Worm (Caenorhabditis elegans) whole organism, dauer: ENCODE measurements around the gene div-1.
"Not testable (repeated sequence)": the region's sequence is repeated elsewhere in the genome, so short reads cannot be mapped to it uniquely, and the experiment has no call there.

Source experiments
- unc-62 ChIP-seq: sonication (generic microtip); optimal IDR thresholded peaks from 2 replicates; lab custom pipeline; 2017; ENCODE audit warnings: missing biosample characterization, missing genetic modification reagents, missing genetic modification characterization

div-1 gene

ce11 chrIII:10248441-10249137 is at the start of gene div-1, which contains the start of gene cor-1:
Gene div-1 (minus strand): TSS chrIII:10248559.
Gene cor-1 (plus strand): TSS chrIII:10249111.
- no peak for TF ChIP-seq unc-62

ce11 chrIII:10296904-10297303 is 48.5 kb upstream of the div-1 start:
- no peak for TF ChIP-seq unc-62

DNA sequence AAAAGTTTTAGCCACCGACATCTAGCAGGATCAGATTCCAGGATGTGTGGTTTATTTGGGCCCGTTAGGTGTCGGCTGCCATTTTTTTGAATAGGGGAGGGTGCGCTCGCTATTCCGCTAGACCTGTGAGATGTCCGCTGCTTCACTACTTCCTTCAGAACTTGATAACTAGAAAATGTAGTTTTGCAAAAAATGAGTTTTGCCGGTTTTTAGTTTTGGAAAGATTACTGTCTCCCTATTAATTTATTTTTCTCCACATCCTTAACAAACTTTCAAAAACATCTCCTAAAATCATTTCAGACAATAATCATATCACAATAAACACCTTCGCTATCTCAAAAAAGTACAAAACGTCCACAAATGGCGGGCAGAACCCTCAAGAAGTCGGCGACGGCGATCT is 46.5 kb upstream of the div-1 start, which contains the start of gene vglu-2:
TSS of gene vglu-2 (plus strand) at position 301 of the 400 bp plus-strand sequence.
- no peak for TF ChIP-seq unc-62

DNA sequence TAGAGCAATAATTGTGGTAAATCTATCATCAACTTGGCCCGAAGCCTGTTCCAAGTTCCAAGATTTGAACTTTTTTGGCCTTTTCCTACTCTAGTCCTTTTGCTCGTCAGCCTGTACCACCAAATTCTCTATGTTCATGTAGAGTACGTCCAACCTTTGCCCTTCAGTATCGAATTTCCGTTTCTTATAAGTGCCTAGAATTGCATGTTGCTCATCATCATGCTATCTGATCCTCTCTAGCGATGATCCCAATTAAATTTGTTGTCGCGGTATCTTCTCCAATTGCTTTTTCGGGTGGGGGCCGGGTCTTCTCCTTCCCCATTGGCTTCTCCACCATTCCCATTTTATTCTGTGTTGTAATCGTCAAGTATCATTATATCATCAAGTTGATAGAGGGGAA is 45.6 kb upstream of the div-1 start:
- no peak for TF ChIP-seq unc-62

DNA sequence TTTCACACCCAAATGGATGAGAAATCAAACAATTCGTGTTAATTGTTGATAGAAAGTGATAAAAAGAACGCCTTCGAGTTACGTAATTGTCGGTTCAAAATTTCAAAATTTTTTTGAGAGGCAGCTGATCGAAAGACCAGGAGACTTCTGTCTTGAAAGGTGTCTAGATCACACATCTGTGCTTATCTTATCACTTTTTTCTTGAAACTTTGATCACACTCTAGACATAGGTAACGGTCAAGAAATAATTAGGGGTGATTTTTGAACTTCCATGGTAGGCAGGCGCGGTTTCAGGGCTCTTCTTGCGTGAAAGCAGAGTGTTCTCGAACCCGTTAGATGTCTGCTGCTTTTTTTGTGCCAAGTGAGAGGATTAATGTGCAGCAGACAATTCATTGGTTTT is 45.0 kb upstream of the div-1 start:
- TF ChIP-seq unc-62: no peak

ce11 chrIII:10290541-10290940 is 42.2 kb upstream of the div-1 start:
- no peak for TF ChIP-seq unc-62

ce11 chrIII:10289790-10290189 is 41.4 kb upstream of the div-1 start:
- no peak for TF ChIP-seq unc-62

DNA sequence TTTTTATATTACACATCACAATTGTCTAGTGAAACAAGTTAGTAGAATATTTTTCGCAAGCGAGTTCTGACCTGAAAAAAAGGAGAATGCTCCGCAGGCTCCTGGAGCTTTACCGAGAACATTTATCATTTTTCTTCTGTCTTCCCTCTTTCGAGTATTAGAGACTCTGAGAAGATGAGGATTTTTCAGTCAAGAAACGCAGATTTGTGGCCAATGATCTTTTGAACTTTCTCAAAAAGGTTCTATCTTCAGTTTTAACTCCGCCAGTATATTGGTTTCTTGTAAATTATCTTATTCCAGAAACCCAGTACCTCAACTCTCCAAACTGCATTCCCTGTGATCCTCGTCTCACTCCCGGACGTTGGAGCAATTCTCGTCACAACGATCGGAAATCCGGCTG is 37.3 kb upstream of the div-1 start, which contains the start of gene K10G9.2:
TSS of gene K10G9.2 (plus strand) at position 301 of the 400 bp plus-strand sequence.
- no peak for TF ChIP-seq unc-62

DNA sequence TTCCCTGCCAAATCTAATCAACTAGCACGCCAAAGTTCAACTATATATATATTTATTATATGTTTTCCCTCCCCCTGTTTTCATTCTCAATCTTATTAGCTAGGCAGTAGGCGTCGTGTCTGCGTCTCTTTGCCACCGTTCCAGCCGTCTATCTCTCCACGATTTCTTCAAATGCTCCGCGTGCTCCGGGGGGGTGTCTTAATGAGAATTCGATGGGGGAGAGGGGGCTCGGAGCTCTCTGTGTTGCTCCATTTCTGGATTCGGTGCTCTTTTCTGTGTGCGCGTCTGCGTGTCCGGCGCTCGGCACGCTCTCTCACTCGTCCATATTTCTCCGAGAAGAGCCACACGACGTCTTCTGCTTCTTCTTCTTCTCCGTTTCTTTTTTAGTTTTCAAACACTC is 35.9 kb upstream of the div-1 start:
- TF ChIP-seq unc-62: no peak

- no peak for TF ChIP-seq unc-62
Observed at ce11 chrIII:10278826-10279225, 30.5 kb upstream of the div-1 start, which contains the start of gene pad-2. Gene pad-2 (plus strand): TSS chrIII:10279126.

DNA sequence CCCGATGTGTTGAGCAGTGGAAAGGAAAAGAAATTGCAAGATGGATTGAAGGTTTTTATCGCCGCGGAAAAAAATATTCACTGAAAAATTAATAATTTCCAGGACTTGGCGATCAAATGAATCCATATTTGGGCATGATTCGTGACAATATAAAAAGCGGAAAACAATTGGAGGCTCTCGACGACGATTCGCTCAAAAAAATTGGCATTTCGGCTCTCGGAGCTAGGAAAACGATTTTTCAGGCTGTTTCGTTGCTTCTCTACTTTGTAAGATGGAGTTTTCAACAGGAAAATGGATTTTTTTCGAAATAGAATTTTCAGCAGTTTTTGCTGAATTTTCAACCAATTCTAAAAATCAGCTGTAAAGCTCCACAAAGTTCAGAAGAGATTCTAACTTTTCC is 23.4 kb upstream of the div-1 start:
- TF ChIP-seq unc-62: no peak

ce11 chrIII:10270778-10271307 is 22.5 kb upstream of the div-1 start, which contains the start of gene cnk-1:
Gene cnk-1 (plus strand): TSS chrIII:10271257.
- no peak for TF ChIP-seq unc-62

ce11 chrIII:10266824-10267223 is 18.5 kb upstream of the div-1 start, which contains the start of gene inpp-4B:
Gene inpp-4B (minus strand): TSS chrIII:10266877.
- TF ChIP-seq unc-62: not testable (repeated sequence)

DNA sequence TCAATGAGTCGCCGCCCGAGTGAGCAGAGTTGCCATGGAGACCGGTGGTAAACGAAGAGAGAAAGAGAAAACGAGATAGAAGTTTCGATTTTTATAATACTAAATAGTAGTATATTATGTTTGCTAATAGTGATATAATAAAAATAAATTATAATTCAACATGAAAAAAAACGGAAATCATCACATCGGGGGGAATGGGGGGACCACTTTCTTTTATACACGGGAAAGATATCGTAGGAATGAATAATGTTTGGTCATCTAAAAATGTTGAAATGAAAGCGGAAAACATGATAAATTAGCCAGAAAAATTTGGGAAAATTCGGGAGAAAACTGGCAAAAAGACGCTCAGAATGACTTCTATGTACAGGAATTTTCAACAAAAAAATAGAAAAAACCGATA is 13.3 kb upstream of the div-1 start, which contains the start of gene bbs-5:
TSS of gene bbs-5 (minus strand) at position 101 of the 400 bp plus-strand sequence.
- no peak for TF ChIP-seq unc-62

DNA sequence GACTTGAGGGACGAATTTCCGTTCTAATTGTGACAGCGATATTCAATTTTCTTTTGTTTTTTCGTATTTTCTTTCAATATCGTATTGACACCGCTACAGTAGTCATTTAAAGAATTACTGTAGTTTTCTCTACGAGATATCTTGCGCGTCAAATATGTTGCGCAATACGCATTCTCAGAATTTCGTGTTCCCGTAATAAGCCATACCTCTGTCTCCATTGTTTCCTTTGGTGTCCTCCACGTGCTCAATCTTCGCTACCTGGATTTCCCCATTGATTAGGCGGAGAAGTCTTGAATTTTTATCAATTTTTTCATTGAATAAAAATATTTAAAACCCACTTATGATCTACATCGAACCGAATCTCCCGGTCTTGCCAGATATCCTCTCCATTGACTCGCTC is 12.9 kb upstream of the div-1 start:
- TF ChIP-seq unc-62: no peak

DNA sequence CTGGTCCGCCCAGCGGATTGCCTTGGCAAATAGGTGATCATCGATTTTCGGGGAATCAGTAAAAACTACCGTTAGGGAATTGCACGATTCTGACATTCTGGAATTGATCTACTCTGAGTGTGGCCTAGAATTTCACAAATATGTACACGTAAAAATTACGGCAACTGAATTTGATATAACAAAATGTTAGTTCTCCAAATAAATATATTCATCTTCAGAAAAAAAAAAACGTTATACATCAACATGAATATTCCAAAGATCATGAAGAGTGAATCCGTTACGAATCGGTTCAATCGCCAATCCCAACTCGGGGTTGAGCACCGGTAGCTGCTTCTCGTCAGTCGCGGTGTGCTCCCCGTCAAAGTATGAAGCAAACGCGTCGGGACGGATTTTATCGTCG is 10.3 kb upstream of the div-1 start, which contains the start of gene rip-1:
TSS of gene rip-1 (minus strand) at position 101 of the 400 bp plus-strand sequence.
- TF ChIP-seq unc-62: no peak

DNA sequence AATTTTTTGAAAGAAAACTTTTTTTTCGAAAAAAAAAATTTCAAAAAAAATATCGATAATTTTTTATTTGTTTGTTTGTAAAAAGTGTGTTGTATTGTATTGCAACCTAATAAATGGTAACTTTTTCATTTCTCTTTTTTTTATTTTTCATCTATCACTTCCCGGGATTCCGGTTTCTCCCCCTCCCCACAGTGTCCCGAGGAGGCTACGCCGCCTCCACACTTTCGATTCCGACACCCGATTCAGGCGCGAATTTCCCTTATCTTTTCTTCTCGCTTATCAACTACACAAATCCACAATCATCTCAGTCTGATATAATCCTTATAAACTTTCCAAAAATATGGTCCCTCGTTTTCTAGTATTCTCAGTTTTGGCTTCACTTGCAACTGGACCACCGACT is 6.2 kb upstream of the div-1 start, which contains the start of gene R01H10.4:
TSS of gene R01H10.4 (plus strand) at position 236 of the 400 bp plus-strand sequence.
- no peak for TF ChIP-seq unc-62

- TF ChIP-seq unc-62: no peak
Observed at ce11 chrIII:10253334-10253733, 5.0 kb upstream of the div-1 start.
